In genomic region chr3L:14672387-14673110, dm6 we compare ENCODE assay signal across 5 fruit fly cellular contexts.
A peak's percentile ranks its signal among the peaks of the same experiment; 100 is the strongest.
TF ChIP-seq lines count a peak whose summit lies in the region.

Gene CG43121, minus strand, starts transcription at chr3L:14672437.
Gene ome, plus strand, starts transcription at chr3L:14672839.

- no peak for TF ChIP-seq CTCF in whole organism, embryonic (GFP tag; optimal IDR thresholded peaks at IDR 0.05; lab: Kevin White, UChicago)

TF ChIP-seq in whole organism, adult, 20 proteins besides CTCF, POLR2A, EP300 and RAD21 (continues in another document):
- TF ChIP-seq Clk (GFP tag; optimal IDR thresholded peaks at IDR 0.05; lab: Kevin White, UChicago) = peak; percentile 21
- TF ChIP-seq CG33017 (tag; optimal IDR thresholded peaks at IDR 0.05; lab: Kevin White, UChicago) = peak; percentile 15
- peak; percentile 67 for TF ChIP-seq Mnt (GFP tag; optimal IDR thresholded peaks at IDR 0.05; lab: Kevin White, UChicago)
- TF ChIP-seq Crg-1 (GFP tag; optimal IDR thresholded peaks at IDR 0.05; lab: Kevin White, UChicago) = peak; percentile 78
- peak; percentile 33 for TF ChIP-seq tj (GFP tag; optimal IDR thresholded peaks at IDR 0.05; lab: Kevin White, UChicago)
- peak; percentile 63 for TF ChIP-seq toe (GFP tag; optimal IDR thresholded peaks at IDR 0.05; lab: Kevin White, UChicago)
- peak; percentile 71 for TF ChIP-seq kay (GFP tag; lab: Kevin White, UChicago; ENCODE audit: borderline replicate concordance)
- peak; percentile 6 for TF ChIP-seq CG14711 (tag; optimal IDR thresholded peaks at IDR 0.05; lab: Kevin White, UChicago)
- TF ChIP-seq CG5204 (GFP tag; optimal IDR thresholded peaks at IDR 0.05; lab: Kevin White, UChicago) = peak; percentile 46
- no peak for TF ChIP-seq bab1 (GFP tag; optimal IDR thresholded peaks at IDR 0.05; lab: Kevin White, UChicago)
- TF ChIP-seq cic (GFP tag; optimal IDR thresholded peaks at IDR 0.05; lab: Kevin White, UChicago) = peak; percentile 89
- TF ChIP-seq cnc (optimal IDR thresholded peaks at IDR 0.05; lab: Kevin White, UChicago) = no peak
- peak; percentile 63 for TF ChIP-seq CG11617 (GFP tag; optimal IDR thresholded peaks at IDR 0.05; lab: Kevin White, UChicago)
- peak; percentile 61 for TF ChIP-seq ovo (GFP tag; optimal IDR thresholded peaks at IDR 0.05; lab: Kevin White, UChicago)
- peak; percentile 68 for TF ChIP-seq CG12768 (GFP tag; optimal IDR thresholded peaks at IDR 0.05; lab: Kevin White, UChicago)
- peak; percentile 56 for TF ChIP-seq CG1620 (GFP tag; optimal IDR thresholded peaks at IDR 0.05; lab: Kevin White, UChicago)
- peak; percentile 34 for TF ChIP-seq pad (GFP tag; optimal IDR thresholded peaks at IDR 0.05; lab: Kevin White, UChicago)
- TF ChIP-seq CG7101 (tag; optimal IDR thresholded peaks at IDR 0.05; lab: Kevin White, UChicago) = peak; percentile 54

TF ChIP-seq in whole organism, embryonic, 481 proteins besides CTCF, POLR2A, EP300 and RAD21 (continues in another document):
- TF ChIP-seq Pdp1 (GFP tag; optimal IDR thresholded peaks at IDR 0.05; lab: Kevin White, UChicago) (peak in 1 of 2 experiments; percentile 16), Nf-YC (tag; optimal IDR thresholded peaks at IDR 0.05; lab: Kevin White, UChicago) (peak; percentile 21), otp (GFP tag; IDR thresholded peaks at IDR 0.05; lab: Robert Waterston, UW) (peak; percentile 60; the same call in 2 of the 3 replicates), chm (GFP tag; IDR thresholded peaks at IDR 0.05; lab: Robert Waterston, UW) (peak; percentile 24; the same call in 1 of the 2 replicates), CG34422 (GFP tag; IDR thresholded peaks at IDR 0.05; lab: Robert Waterston, UW) (peak; percentile 40; the same call in 1 of the 3 replicates), CG10267 (tag; optimal IDR thresholded peaks at IDR 0.05; lab: Kevin White, UChicago) (peak; percentile 22), CG5180 (GFP tag; optimal IDR thresholded peaks at IDR 0.05; lab: Kevin White, UChicago) (peak; percentile 18), CG3407 (GFP tag; optimal IDR thresholded peaks at IDR 0.05; lab: Kevin White, UChicago) (peak; percentile 19), dimm (GFP tag; IDR thresholded peaks at IDR 0.05; lab: Robert Waterston, UW) (no peak), CG17361 (GFP tag; IDR thresholded peaks at IDR 0.05; lab: Robert Waterston, UW) (no peak), CG18599 (GFP tag; optimal IDR thresholded peaks at IDR 0.05; lab: Kevin White, UChicago) (peak; percentile 40), Xrp1 (GFP tag; IDR thresholded peaks at IDR 0.05; lab: Robert Waterston, UW) (peak; percentile 29; the same call in 1 of the 2 replicates), CG15514 (GFP tag; optimal IDR thresholded peaks at IDR 0.05; lab: Kevin White, UChicago) (peak; percentile 12), oc (tag; optimal IDR thresholded peaks at IDR 0.05; lab: Kevin White, UChicago) (peak; percentile 38), lab (GFP tag; optimal IDR thresholded peaks at IDR 0.05; lab: Kevin White, UChicago) (peak; percentile 34), p53 (GFP tag; optimal IDR thresholded peaks at IDR 0.05; lab: Kevin White, UChicago) (peak; percentile 11), CG13424 (tag; optimal IDR thresholded peaks at IDR 0.05; lab: Kevin White, UChicago) (peak; percentile 21), grau (tag; optimal IDR thresholded peaks at IDR 0.05; lab: Kevin White, UChicago) (no peak)

TF ChIP-seq in whole organism, prepupa, 60 proteins besides CTCF, POLR2A, EP300 and RAD21 (continues in another document):
- no peak for TF ChIP-seq Ets96B (tag; optimal IDR thresholded peaks at IDR 0.05; lab: Kevin White, UChicago)
- TF ChIP-seq CG32006 (GFP tag; optimal IDR thresholded peaks at IDR 0.05; lab: Kevin White, UChicago) = peak; percentile 36
- TF ChIP-seq Blimp-1 (GFP tag; optimal IDR thresholded peaks at IDR 0.05; lab: Kevin White, UChicago) = peak; percentile 69
- peak; percentile 45 for TF ChIP-seq vri (GFP tag; optimal IDR thresholded peaks at IDR 0.05; lab: Kevin White, UChicago)
- TF ChIP-seq Lpt (GFP tag; optimal IDR thresholded peaks at IDR 0.05; lab: Kevin White, UChicago) = no peak
- TF ChIP-seq CG31627 (GFP tag; optimal IDR thresholded peaks at IDR 0.05; lab: Kevin White, UChicago) = no peak
- TF ChIP-seq CG11762 (GFP tag; optimal IDR thresholded peaks at IDR 0.05; lab: Kevin White, UChicago; ENCODE audit: insufficient read depth) = no peak
- no peak for TF ChIP-seq CG6276 (GFP tag; optimal IDR thresholded peaks at IDR 0.05; lab: Kevin White, UChicago)
- TF ChIP-seq Eip78C (GFP tag; lab: Kevin White, UChicago) = peak; percentile 73
- TF ChIP-seq fd85E (GFP tag; optimal IDR thresholded peaks at IDR 0.05; lab: Kevin White, UChicago) = no peak
- peak; percentile 38 for TF ChIP-seq CG16779 (tag; optimal IDR thresholded peaks at IDR 0.05; lab: Kevin White, UChicago)
- peak; percentile 85 for TF ChIP-seq svp (GFP tag; lab: Kevin White, UChicago)
- TF ChIP-seq dac (GFP tag; optimal IDR thresholded peaks at IDR 0.05; lab: Kevin White, UChicago) = no peak
- peak; percentile 19 for TF ChIP-seq CG10669 (GFP tag; optimal IDR thresholded peaks at IDR 0.05; lab: Kevin White, UChicago)
- no peak for TF ChIP-seq CG11902 (GFP tag; optimal IDR thresholded peaks at IDR 0.05; lab: Kevin White, UChicago)
- peak; percentile 11 for TF ChIP-seq OdsH (GFP tag; optimal IDR thresholded peaks at IDR 0.05; lab: Kevin White, UChicago)
- TF ChIP-seq CG6792 (GFP tag; optimal IDR thresholded peaks at IDR 0.05; lab: Kevin White, UChicago) = peak; percentile 22
- no peak for TF ChIP-seq cyc (GFP tag; optimal IDR thresholded peaks at IDR 0.05; lab: Kevin White, UChicago)
- TF ChIP-seq CG6808 (GFP tag; optimal IDR thresholded peaks at IDR 0.05; lab: Kevin White, UChicago) = peak; percentile 19
- TF ChIP-seq CG7368 (GFP tag; optimal IDR thresholded peaks at IDR 0.05; lab: Kevin White, UChicago) = no peak

TF ChIP-seq in whole organism, pupa, 21 proteins besides CTCF, POLR2A, EP300 and RAD21 (continues in another document):
- peak; percentile 46; the same call in 1 of the 2 replicates for TF ChIP-seq Ets98B (GFP tag; IDR thresholded peaks at IDR 0.05; lab: Robert Waterston, UW)
- no peak for TF ChIP-seq CG10348 (GFP tag; IDR thresholded peaks at IDR 0.05; lab: Robert Waterston, UW)
- TF ChIP-seq CG34367 (tag; optimal IDR thresholded peaks at IDR 0.05; lab: Kevin White, UChicago) = no peak
- TF ChIP-seq Snoo (tag; optimal IDR thresholded peaks at IDR 0.05; lab: Kevin White, UChicago) = peak; percentile 16
- peak; percentile 50 for TF ChIP-seq Pif1A (GFP tag; optimal IDR thresholded peaks at IDR 0.05; lab: Kevin White, UChicago)
- TF ChIP-seq CG9948 (tag; optimal IDR thresholded peaks at IDR 0.05; lab: Kevin White, UChicago) = no peak
- peak; percentile 44 for TF ChIP-seq CG32121 (GFP tag; IDR thresholded peaks at IDR 0.05; lab: Robert Waterston, UW)
- no peak for TF ChIP-seq EcR (GFP tag; optimal IDR thresholded peaks at IDR 0.05; lab: Kevin White, UChicago)
- TF ChIP-seq fd96Ca (GFP tag; IDR thresholded peaks at IDR 0.05; lab: Robert Waterston, UW) = no peak; the same call in none of the 3 replicates
- TF ChIP-seq CG13204 (GFP tag; optimal IDR thresholded peaks at IDR 0.05; lab: Kevin White, UChicago) = peak; percentile 51
- no peak for TF ChIP-seq D1 (tag; optimal IDR thresholded peaks at IDR 0.05; lab: Kevin White, UChicago)
- TF ChIP-seq CG17806 (tag; optimal IDR thresholded peaks at IDR 0.05; lab: Kevin White, UChicago) = no peak
- TF ChIP-seq CG14655 (GFP tag; optimal IDR thresholded peaks at IDR 0.05; lab: Kevin White, UChicago) = peak; percentile 42
- no peak for TF ChIP-seq CG8159 (tag; optimal IDR thresholded peaks at IDR 0.05; lab: Kevin White, UChicago)
- TF ChIP-seq CG8301 (tag; optimal IDR thresholded peaks at IDR 0.05; lab: Kevin White, UChicago) = peak; percentile 39
- peak; percentile 4 for TF ChIP-seq gl (tag; optimal IDR thresholded peaks at IDR 0.05; lab: Kevin White, UChicago)
- TF ChIP-seq Pif1B (GFP tag; optimal IDR thresholded peaks at IDR 0.05; lab: Kevin White, UChicago) = peak; percentile 5
- TF ChIP-seq CG12605 (GFP tag; IDR thresholded peaks at IDR 0.05; lab: Robert Waterston, UW) = 0 out of 2 replicates have a peak, but pooled peaks have one; percentile 22
- peak; percentile 59; the same call in 2 of the 3 replicates for TF ChIP-seq CG4496 (GFP tag; IDR thresholded peaks at IDR 0.05; lab: Robert Waterston, UW)
- no peak for TF ChIP-seq rn (GFP tag; IDR thresholded peaks at IDR 0.05; lab: Robert Waterston, UW)

TF ChIP-seq in whole organism, wandering third instar larva, 38 proteins besides CTCF, POLR2A, EP300 and RAD21 (continues in another document):
- TF ChIP-seq woc (GFP tag; optimal IDR thresholded peaks at IDR 0.05; lab: Kevin White, UChicago) (no peak), Hnf4 (GFP tag; optimal IDR thresholded peaks at IDR 0.05; lab: Kevin White, UChicago) (peak; percentile 48), Dfd (GFP tag; optimal IDR thresholded peaks at IDR 0.05; lab: Kevin White, UChicago) (no peak), Myc (optimal IDR thresholded peaks at IDR 0.05; lab: Kevin White, UChicago) (no peak), lola (GFP tag; optimal IDR thresholded peaks at IDR 0.05; lab: Kevin White, UChicago) (no peak), Abd-B (GFP tag; optimal IDR thresholded peaks at IDR 0.05; lab: Kevin White, UChicago) (no peak), Mio (GFP tag; optimal IDR thresholded peaks at IDR 0.05; lab: Kevin White, UChicago) (peak; percentile 22), Sp1 (GFP tag; optimal IDR thresholded peaks at IDR 0.05; lab: Kevin White, UChicago) (peak; percentile 12), ey (GFP tag; optimal IDR thresholded peaks at IDR 0.05; lab: Kevin White, UChicago) (peak; percentile 12), CG9705 (GFP tag; optimal IDR thresholded peaks at IDR 0.05; lab: Kevin White, UChicago) (peak; percentile 23), dmrt93B (GFP tag; optimal IDR thresholded peaks at IDR 0.05; lab: Kevin White, UChicago) (no peak), psq (GFP tag; optimal IDR thresholded peaks at IDR 0.05; lab: Kevin White, UChicago) (peak; percentile 32), h (GFP tag; optimal IDR thresholded peaks at IDR 0.05; lab: Kevin White, UChicago) (peak; percentile 57), foxo (GFP tag; optimal IDR thresholded peaks at IDR 0.05; lab: Kevin White, UChicago) (peak in 1 of 2 experiments; percentile 36), GATAd (GFP tag; optimal IDR thresholded peaks at IDR 0.05; lab: Kevin White, UChicago) (no peak), Hr83 (GFP tag; optimal IDR thresholded peaks at IDR 0.05; lab: Kevin White, UChicago; ENCODE audit: poor library complexity, severe bottlenecking) (peak; percentile 95), Jra (GFP tag; optimal IDR thresholded peaks at IDR 0.05; lab: Kevin White, UChicago) (peak; percentile 58), sv (GFP tag; optimal IDR thresholded peaks at IDR 0.05; lab: Kevin White, UChicago) (no peak), Rel (GFP tag; optimal IDR thresholded peaks at IDR 0.05; lab: Kevin White, UChicago) (no peak), Rel (tag; optimal IDR thresholded peaks at IDR 0.05; lab: Kevin White, UChicago) (no peak), brk (GFP tag; optimal IDR thresholded peaks at IDR 0.05; lab: Kevin White, UChicago) (no peak), usp (GFP tag; optimal IDR thresholded peaks at IDR 0.05; lab: Kevin White, UChicago) (no peak), HLH106 (tag; optimal IDR thresholded peaks at IDR 0.05; lab: Kevin White, UChicago) (peak; percentile 27), br (GFP tag; optimal IDR thresholded peaks at IDR 0.05; lab: Kevin White, UChicago) (peak; percentile 62)
